Fruit fly (Drosophila melanogaster) whole organism, embryonic: ENCODE results near the gene CG5861.

Experiments used
- Atf-2 ChIP-seq: fragments of 200-800 bp; sonication (Bioruptor generic); optimal IDR thresholded peaks from 2 replicates; lab custom pipeline; 2016; ENCODE audit warnings: missing biosample characterization, missing genetic modification characterization
- B-H2 ChIP-seq: fragments of 200-800 bp; sonication (Bioruptor generic); optimal IDR thresholded peaks from 2 replicates; lab custom pipeline; 2018; ENCODE audit warnings: missing biosample characterization, mild to moderate bottlenecking, missing genetic modification characterization
- CG11093 ChIP-seq: fragments of 200-800 bp; sonication (Bioruptor generic); IDR thresholded peaks from 3 replicates; pipeline ENCODE4 v1.3.6; 2022; ENCODE audit warnings: missing biosample characterization, missing genetic modification characterization
- CG12769 ChIP-seq: fragments of 200-800 bp; sonication (Bioruptor generic); optimal IDR thresholded peaks from 2 replicates; lab custom pipeline; 2019; ENCODE audit warnings: missing biosample characterization, mild to moderate bottlenecking, missing genetic modification characterization, moderate library complexity
- CG13296 ChIP-seq: fragments of 200-800 bp; sonication (Bioruptor generic); optimal IDR thresholded peaks from 3 replicates; lab custom pipeline; 2018; ENCODE audit warnings: missing biosample characterization, mild to moderate bottlenecking, missing genetic modification characterization
- CG16863 ChIP-seq: fragments of 200-800 bp; sonication (Bioruptor generic); optimal IDR thresholded peaks from 3 replicates; lab custom pipeline; 2016; ENCODE audit warnings: missing biosample characterization, missing genetic modification characterization
- CG17385 ChIP-seq: fragments of 200-800 bp; sonication (Bioruptor generic); optimal IDR thresholded peaks from 3 replicates; lab custom pipeline; 2018; ENCODE audit warnings: missing biosample characterization, mild to moderate bottlenecking, missing genetic modification characterization
- CG17568 ChIP-seq: fragments of 200-800 bp; sonication (Bioruptor generic); optimal IDR thresholded peaks from 2 replicates; lab custom pipeline; 2018; ENCODE audit warnings: missing biosample characterization, mild to moderate bottlenecking, missing genetic modification characterization, moderate library complexity
- CG18764 ChIP-seq: fragments of 200-800 bp; sonication (Bioruptor generic); optimal IDR thresholded peaks from 3 replicates; lab custom pipeline; 2016; ENCODE audit warnings: missing biosample characterization, missing genetic modification characterization
- CG2120 ChIP-seq: fragments of 200-800 bp; sonication (Bioruptor generic); optimal IDR thresholded peaks from 3 replicates; lab custom pipeline; 2016; ENCODE audit warnings: missing biosample characterization, missing genetic modification characterization
- CG4820 ChIP-seq: fragments of 200-800 bp; sonication (Bioruptor generic); optimal IDR thresholded peaks from 3 replicates; lab custom pipeline; 2016; ENCODE audit warnings: missing biosample characterization, missing genetic modification characterization
- CG5180 ChIP-seq: fragments of 200-800 bp; sonication (Bioruptor generic); optimal IDR thresholded peaks from 3 replicates; lab custom pipeline; 2017; ENCODE audit warnings: missing biosample characterization, missing genetic modification characterization, mild to moderate bottlenecking, moderate library complexity, missing genetic modification reagents
- CG6854 ChIP-seq: fragments of 200-800 bp; sonication (Bioruptor generic); optimal IDR thresholded peaks from 3 replicates; lab custom pipeline; 2017; ENCODE audit warnings: missing biosample characterization, mild to moderate bottlenecking, missing genetic modification characterization
- CG8359 ChIP-seq: fragments of 200-800 bp; sonication (Bioruptor generic); optimal IDR thresholded peaks from 2 replicates; lab custom pipeline; 2017; ENCODE audit warnings: missing biosample characterization, mild to moderate bottlenecking, missing genetic modification characterization, borderline replicate concordance
- CrebB ChIP-seq: fragments of 200-800 bp; sonication (Bioruptor generic); optimal IDR thresholded peaks from 3 replicates; lab custom pipeline; 2018; ENCODE audit warnings: missing biosample characterization, mild to moderate bottlenecking, missing genetic modification characterization
- D ChIP-seq, 2 experiments: fragments of 200-800 bp in 1 of 2; fragments of >200 bp in 1 of 2; sonication (Bioruptor generic) in 1 of 2; optimal IDR thresholded peaks; 2 replicates in 1 of 2; 3 replicates in 1 of 2; lab custom pipeline; 2017; ENCODE audit warnings: mild to moderate bottlenecking in 1 of 2, missing biosample characterization in 1 of 2, missing genetic modification characterization in 1 of 2, missing genetic modification reagents in 1 of 2
- Dll ChIP-seq: fragments of 200-800 bp; sonication (Bioruptor generic); IDR thresholded peaks from 4 replicates; pipeline ENCODE4 v1.3.6; 2022; ENCODE audit warnings: missing biosample characterization, missing genetic modification characterization; ENCODE audit not compliant: partially characterized antibody
- Doc3 ChIP-seq: fragments of 200-800 bp; sonication (Bioruptor generic); IDR thresholded peaks from 3 replicates; pipeline ENCODE4 v1.3.6; 2022; ENCODE audit warnings: missing biosample characterization, missing genetic modification characterization; ENCODE audit not compliant: partially characterized antibody
- Ets65A ChIP-seq: fragments of 200-800 bp; sonication (Bioruptor generic); peaks from one replicate; lab custom pipeline; 2016; ENCODE audit warnings: missing biosample characterization, missing genetic modification characterization
- Fer1 ChIP-seq: fragments of 200-800 bp; sonication (Bioruptor generic); optimal IDR thresholded peaks from 2 replicates; lab custom pipeline; 2017; ENCODE audit warnings: missing biosample characterization, mild to moderate bottlenecking, missing genetic modification characterization
- Fer3 ChIP-seq: fragments of 200-800 bp; sonication (Bioruptor generic); optimal IDR thresholded peaks from 2 replicates; lab custom pipeline; 2018; ENCODE audit warnings: missing biosample characterization, mild to moderate bottlenecking, missing genetic modification characterization, moderate library complexity
- H2.0 ChIP-seq: fragments of 200-800 bp; sonication (Bioruptor generic); IDR thresholded peaks from 2 replicates; pipeline ENCODE4 v1.3.6; 2022; ENCODE audit warnings: missing biosample characterization, missing genetic modification characterization
- Hmr ChIP-seq: fragments of 200-800 bp; sonication (Bioruptor generic); optimal IDR thresholded peaks from 3 replicates; lab custom pipeline; 2017; ENCODE audit warnings: mild to moderate bottlenecking, missing biosample characterization, missing genetic modification reagents, missing genetic modification characterization
- Hr39 ChIP-seq: fragments of >200 bp; optimal IDR thresholded peaks from 2 replicates; lab custom pipeline; 2017
- Max ChIP-seq: fragments of 200-800 bp; sonication (Bioruptor generic); optimal IDR thresholded peaks from 2 replicates; lab custom pipeline; 2016; ENCODE audit warnings: missing biosample characterization, mild to moderate bottlenecking, missing genetic modification characterization
- Meics ChIP-seq: fragments of 200-800 bp; sonication (Bioruptor generic); optimal IDR thresholded peaks from 2 replicates; lab custom pipeline; 2017; ENCODE audit warnings: missing biosample characterization, mild to moderate bottlenecking, missing genetic modification characterization
- NC2β ChIP-seq: fragments of 200-800 bp; sonication (Bioruptor generic); optimal IDR thresholded peaks from 2 replicates; lab custom pipeline; 2016; ENCODE audit warnings: missing biosample characterization, missing genetic modification characterization
- Rfx ChIP-seq: fragments of 200-800 bp; sonication (Bioruptor generic); IDR thresholded peaks from 2 replicates; pipeline ENCODE4 v1.3.6; 2022; ENCODE audit warnings: missing biosample characterization, missing genetic modification characterization
- Spps ChIP-seq: fragments of 200-800 bp; sonication (Bioruptor generic); optimal IDR thresholded peaks from 2 replicates; lab custom pipeline; 2018; ENCODE audit warnings: missing biosample characterization, mild to moderate bottlenecking, missing genetic modification characterization
- TFAM ChIP-seq: fragments of 200-800 bp; sonication (Bioruptor generic); optimal IDR thresholded peaks from 2 replicates; lab custom pipeline; 2017; ENCODE audit warnings: missing biosample characterization, missing genetic modification characterization, inconsistent platforms
- Trl ChIP-seq, 3 experiments: fragments of >200 bp in 2 of 3; fragments of 200-800 bp in 1 of 3; sonication (Bioruptor generic) in 1 of 3; optimal IDR thresholded peaks; 2 replicates in 1 of 3; 3 replicates in 2 of 3; lab custom pipeline; 2016 to 2017; ENCODE audit warnings: missing biosample characterization in 1 of 3, missing genetic modification characterization in 1 of 3
- Xbp1 ChIP-seq: fragments of 200-800 bp; sonication (Bioruptor generic); optimal IDR thresholded peaks from 3 replicates; lab custom pipeline; 2016; ENCODE audit warnings: missing biosample characterization, mild to moderate bottlenecking, missing genetic modification characterization
- bowl ChIP-seq: fragments of 200-800 bp; sonication (Bioruptor generic); IDR thresholded peaks from 2 replicates; pipeline ENCODE4 v1.3.6; 2022; ENCODE audit warnings: missing biosample characterization, missing genetic modification characterization
- cg ChIP-seq: fragments of 200-800 bp; sonication (Bioruptor generic); optimal IDR thresholded peaks from 3 replicates; lab custom pipeline; 2019; ENCODE audit warnings: missing biosample characterization, mild to moderate bottlenecking, missing genetic modification characterization, moderate library complexity
- chinmo ChIP-seq: fragments of 200-800 bp; sonication (Bioruptor generic); IDR thresholded peaks from 4 replicates; pipeline ENCODE4 v1.3.6; 2022; ENCODE audit warnings: missing biosample characterization, missing genetic modification characterization; ENCODE audit not compliant: partially characterized antibody
- crol ChIP-seq: fragments of 200-800 bp; sonication (Bioruptor generic); IDR thresholded peaks from 2 replicates; pipeline ENCODE4 v1.3.6; 2022; ENCODE audit warnings: missing biosample characterization, missing genetic modification characterization
- ewg ChIP-seq: fragments of 200-800 bp; sonication (Bioruptor generic); optimal IDR thresholded peaks from 3 replicates; lab custom pipeline; 2017; ENCODE audit warnings: mild to moderate bottlenecking, missing biosample characterization, missing genetic modification reagents, missing genetic modification characterization
- fd102C ChIP-seq: fragments of 200-800 bp; sonication (Bioruptor generic); optimal IDR thresholded peaks from 2 replicates; lab custom pipeline; 2018; ENCODE audit warnings: missing biosample characterization, mild to moderate bottlenecking, missing genetic modification characterization, moderate library complexity
- gem ChIP-seq: fragments of 200-800 bp; sonication (Bioruptor generic); optimal IDR thresholded peaks from 2 replicates; lab custom pipeline; 2019; ENCODE audit warnings: missing biosample characterization, mild to moderate bottlenecking, missing genetic modification characterization, moderate library complexity
- h ChIP-seq: fragments of >200 bp; optimal IDR thresholded peaks from 2 replicates; lab custom pipeline; 2017
- kah ChIP-seq: fragments of 200-800 bp; sonication (Bioruptor generic); optimal IDR thresholded peaks from 2 replicates; lab custom pipeline; 2018; ENCODE audit warnings: missing biosample characterization, mild to moderate bottlenecking, missing genetic modification characterization
- lab ChIP-seq: fragments of 200-800 bp; sonication (Bioruptor generic); optimal IDR thresholded peaks from 3 replicates; lab custom pipeline; 2017; ENCODE audit warnings: missing biosample characterization, missing genetic modification characterization, mild to moderate bottlenecking, moderate library complexity, missing genetic modification reagents
- odd ChIP-seq: fragments of 200-800 bp; sonication (Bioruptor generic); optimal IDR thresholded peaks from 2 replicates; lab custom pipeline; 2017; ENCODE audit warnings: missing biosample characterization, mild to moderate bottlenecking, missing genetic modification characterization
- pfk ChIP-seq: fragments of 200-800 bp; sonication (Bioruptor generic); optimal IDR thresholded peaks from 2 replicates; lab custom pipeline; 2018; ENCODE audit warnings: missing biosample characterization, mild to moderate bottlenecking, missing genetic modification characterization, moderate library complexity
- pum ChIP-seq: fragments of 200-800 bp; sonication (Bioruptor generic); optimal IDR thresholded peaks from 2 replicates; lab custom pipeline; 2016; ENCODE audit warnings: missing biosample characterization, missing genetic modification characterization
- pzg ChIP-seq: fragments of 200-800 bp; sonication (Bioruptor generic); optimal IDR thresholded peaks from 3 replicates; lab custom pipeline; 2018; ENCODE audit warnings: missing biosample characterization, mild to moderate bottlenecking, missing genetic modification characterization, moderate library complexity
- seq ChIP-seq: fragments of 200-800 bp; sonication (Bioruptor generic); IDR thresholded peaks from 2 replicates; pipeline ENCODE4 v1.3.6; 2022; ENCODE audit warnings: missing biosample characterization, missing genetic modification characterization
- slp2 ChIP-seq: fragments of 200-800 bp; sonication (Bioruptor generic); optimal IDR thresholded peaks from 2 replicates; lab custom pipeline; 2016; ENCODE audit warnings: missing biosample characterization, missing genetic modification characterization
- vvl ChIP-seq: fragments of 200-800 bp; sonication (Bioruptor generic); IDR thresholded peaks from 2 replicates; pipeline ENCODE4 v1.3.6; 2022; ENCODE audit warnings: missing biosample characterization, missing genetic modification characterization
- wek ChIP-seq: fragments of 200-800 bp; sonication (Bioruptor generic); optimal IDR thresholded peaks from 3 replicates; lab custom pipeline; 2018; ENCODE audit warnings: missing biosample characterization, mild to moderate bottlenecking, missing genetic modification characterization, moderate library complexity

Gene CG5861

DNA sequence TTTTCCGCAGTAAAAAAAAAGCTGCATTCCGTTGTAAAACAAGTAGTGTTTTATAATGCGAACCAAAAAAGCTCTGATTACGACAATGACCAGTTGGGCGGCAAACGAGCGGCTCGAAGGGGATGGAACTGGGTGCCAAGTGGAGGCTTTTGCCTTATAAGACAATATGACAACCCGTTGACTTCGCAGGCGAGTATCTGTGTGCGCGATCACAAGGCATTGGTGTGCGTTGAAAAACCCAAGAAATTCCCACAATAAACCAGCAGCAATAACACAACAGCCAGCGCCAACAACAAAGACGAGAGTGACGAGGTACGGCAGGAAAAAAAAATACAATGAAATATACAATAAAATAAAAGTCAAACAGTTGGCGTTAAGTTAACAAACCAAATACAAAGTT, 7.9 kb upstream of the CG5861 start (continued):
- no peak for TF ChIP-seq Xbp1 (GFP tag; lab: Kevin White, UChicago)
- peak; percentile 43 for TF ChIP-seq CG6854
- TF ChIP-seq CG2120 (GFP tag; lab: Kevin White, UChicago) = peak; percentile 2
- TF ChIP-seq H2.0 (GFP tag; lab: Robert Waterston, UW) = no peak
- TF ChIP-seq cg (GFP tag; lab: Kevin White, UChicago) = peak; percentile 54
- no peak for TF ChIP-seq kah (GFP tag; lab: Kevin White, UChicago)
- TF ChIP-seq CG16863 (GFP tag; lab: Kevin White, UChicago) = no peak
- TF ChIP-seq CG17568 (GFP tag; lab: Kevin White, UChicago) = no peak
- peak; percentile 55 for TF ChIP-seq vvl (GFP tag; lab: Robert Waterston, UW)
- TF ChIP-seq Spps = no peak
- no peak for TF ChIP-seq Max (GFP tag; lab: Kevin White, UChicago)
- peak; percentile 9 for TF ChIP-seq Fer1 (GFP tag; lab: Kevin White, UChicago)
- TF ChIP-seq slp2 = no peak
- TF ChIP-seq chinmo (GFP tag; lab: Robert Waterston, UW) = peak; percentile 95
- TF ChIP-seq CG8359 (GFP tag; lab: Kevin White, UChicago) = no peak
- TF ChIP-seq pfk (GFP tag; lab: Kevin White, UChicago) = peak; percentile 25
- 0 out of 2 replicates have a peak, but pooled peaks have one; percentile 28 for TF ChIP-seq bowl (GFP tag; lab: Robert Waterston, UW)
- TF ChIP-seq Hmr = peak; percentile 41
- peak; percentile 56 for TF ChIP-seq Ets65A
- peak; percentile 20 for TF ChIP-seq Fer3 (tag; lab: Kevin White, UChicago)
- no peak for TF ChIP-seq gem
- TF ChIP-seq Atf-2 = no peak
- TF ChIP-seq fd102C (GFP tag; lab: Kevin White, UChicago) = no peak
- peak; percentile 65 for TF ChIP-seq CrebB (tag; lab: Kevin White, UChicago)
- no peak for TF ChIP-seq Doc3
- peak; percentile 79 for TF ChIP-seq CG12769 (tag; lab: Kevin White, UChicago)
- peak; percentile 61 for TF ChIP-seq lab (GFP tag; lab: Kevin White, UChicago)
- peak; percentile 6 for TF ChIP-seq Meics
- no peak for TF ChIP-seq CG18764 (GFP tag; lab: Kevin White, UChicago)
- no peak for TF ChIP-seq h
- no peak for TF ChIP-seq CG5180 (GFP tag; lab: Kevin White, UChicago)
- peak; percentile 82 for TF ChIP-seq B-H2 (GFP tag; lab: Kevin White, UChicago)
- no peak for TF ChIP-seq ewg (GFP tag; lab: Kevin White, UChicago)
- TF ChIP-seq NC2β (GFP tag; lab: Kevin White, UChicago) = no peak
- no peak for TF ChIP-seq Trl (optimal IDR thresholded peaks at IDR 0.05; lab: Kevin White, UChicago)
- no peak for TF ChIP-seq Trl (GFP tag; optimal IDR thresholded peaks at IDR 0.05; lab: Kevin White, UChicago)
- TF ChIP-seq odd = peak; percentile 5
- TF ChIP-seq CG17385 (GFP tag; lab: Kevin White, UChicago) = peak; percentile 17
- TF ChIP-seq CG4820 (GFP tag; lab: Kevin White, UChicago) = no peak
- TF ChIP-seq wek (GFP tag; lab: Kevin White, UChicago) = no peak
- peak; percentile 0 for TF ChIP-seq pzg (GFP tag; lab: Kevin White, UChicago)
- no peak for TF ChIP-seq Dll (GFP tag; lab: Robert Waterston, UW)
- peak; percentile 92 for TF ChIP-seq crol (GFP tag; lab: Robert Waterston, UW)
- no peak for TF ChIP-seq seq (GFP tag; lab: Robert Waterston, UW)
- TF ChIP-seq pum (GFP tag; lab: Kevin White, UChicago) = no peak
- TF ChIP-seq CG13296 = peak; percentile 60
- TF ChIP-seq Rfx (GFP tag; lab: Robert Waterston, UW) = peak; percentile 36; the same call in 1 of the 2 replicates
- no peak for TF ChIP-seq TFAM
- TF ChIP-seq Hr39 (lab: Kevin White, UChicago) = no peak
- TF ChIP-seq CG11093 (GFP tag; lab: Robert Waterston, UW) = no peak
- no peak for TF ChIP-seq D (optimal IDR thresholded peaks at IDR 0.05; lab: Kevin White, UChicago)
- TF ChIP-seq D (GFP tag; optimal IDR thresholded peaks at IDR 0.05; lab: Kevin White, UChicago) = no peak
